Worm (Caenorhabditis elegans) whole organism, L4 larva: Measurements from ENCODE around the gene srh-148.

Experiments used
- D1046.2 ChIP-seq: fragments of 200-800 bp; sonication (Bioruptor generic); IDR thresholded peaks from 2 replicates; pipeline ENCODE4 v1.3.6; 2022; ENCODE audit warnings: missing genetic modification characterization, missing compliant biosample characterization
- F44E2.7 ChIP-seq: fragments of 200-800 bp; sonication (Bioruptor generic); IDR thresholded peaks from 2 replicates; pipeline ENCODE4 v2.1.2; 2022; ENCODE audit warnings: missing genetic modification characterization, missing compliant biosample characterization
- T20F7.1 ChIP-seq: fragments of 200-800 bp; sonication (Bioruptor generic); optimal IDR thresholded peaks from 2 replicates; lab custom pipeline; 2018; ENCODE audit warnings: mild to moderate bottlenecking, missing genetic modification characterization, missing compliant biosample characterization
- T26A8.4 ChIP-seq: fragments of 200-800 bp; sonication (Bioruptor generic); IDR thresholded peaks from 2 replicates; pipeline ENCODE4 v1.3.6; 2022; ENCODE audit warnings: missing genetic modification characterization, missing compliant biosample characterization
- Y105C5A.15 ChIP-seq: fragments of 200-800 bp; sonication (Bioruptor generic); IDR thresholded peaks from 2 replicates; pipeline ENCODE4 v1.3.6; 2022; ENCODE audit warnings: missing genetic modification characterization, missing compliant biosample characterization
- ZK337.2 ChIP-seq: fragments of 200-800 bp; sonication (Bioruptor generic); IDR thresholded peaks from 2 replicates; pipeline ENCODE4 v1.3.6; 2022; ENCODE audit warnings: missing genetic modification reagents, missing genetic modification characterization, missing compliant biosample characterization
- aly-2 ChIP-seq: sonication (generic microtip); optimal IDR thresholded peaks from 2 replicates; lab custom pipeline; 2018; ENCODE audit warnings: missing biosample characterization, missing genetic modification characterization
- ceh-62 ChIP-seq: sonication (generic microtip); optimal IDR thresholded peaks from 2 replicates; lab custom pipeline; 2017; ENCODE audit warnings: missing biosample characterization, missing genetic modification characterization
- daf-12 ChIP-seq: fragments of 150-350 bp; optimal IDR thresholded peaks from 2 replicates; lab custom pipeline; 2014; ENCODE audit warnings: missing biosample characterization, missing genetic modification reagents, missing genetic modification characterization
- daf-16 ChIP-seq, 3 experiments: sonication (generic microtip); optimal IDR thresholded peaks; 2 replicates each; lab custom pipeline; 2016 to 2017; ENCODE audit warnings: missing genetic modification characterization in 3 of 3, missing genetic modification reagents in 3 of 3, mild to moderate bottlenecking in 2 of 3, missing compliant biosample characterization in 2 of 3, missing biosample characterization in 1 of 3, moderate library complexity in 1 of 3
- daf-19 ChIP-seq: fragments of 200-800 bp; sonication (Bioruptor generic); conservative IDR thresholded peaks from 2 replicates; pipeline ENCODE4 v1.3.6; 2022; ENCODE audit warnings: missing genetic modification characterization, missing compliant biosample characterization
- dmd-6 ChIP-seq: fragments of 200-800 bp; sonication (Bioruptor generic); IDR thresholded peaks from 2 replicates; pipeline ENCODE4 v1.3.6; 2022; ENCODE audit warnings: missing genetic modification reagents, missing genetic modification characterization, missing compliant biosample characterization
- dmd-9 ChIP-seq: fragments of 200-800 bp; sonication (Bioruptor generic); IDR thresholded peaks from 2 replicates; pipeline ENCODE4 v1.3.6; 2022; ENCODE audit warnings: missing genetic modification reagents, missing genetic modification characterization, missing compliant biosample characterization
- duxl-1 ChIP-seq: sonication (generic microtip); optimal IDR thresholded peaks from 2 replicates; lab custom pipeline; 2016; ENCODE audit warnings: mild to moderate bottlenecking, missing genetic modification characterization, moderate library complexity, missing compliant biosample characterization; ENCODE audit not compliant: poor library complexity
- dve-1 ChIP-seq: sonication (generic microtip); optimal IDR thresholded peaks from 2 replicates; lab custom pipeline; 2017; ENCODE audit warnings: antibody characterized with exemption, mild to moderate bottlenecking, missing genetic modification characterization, missing compliant biosample characterization; ENCODE audit not compliant: insufficient read depth
- fos-1 ChIP-seq: fragments of 150-350 bp; optimal IDR thresholded peaks from 2 replicates; lab custom pipeline; 2014; ENCODE audit warnings: missing biosample characterization, missing genetic modification characterization
- hif-1 ChIP-seq, 2 experiments: sonication (generic microtip); optimal IDR thresholded peaks; 2 replicates each; lab custom pipeline; 2016 to 2017; ENCODE audit warnings: missing compliant biosample characterization in 2 of 2, missing genetic modification characterization in 2 of 2, missing genetic modification reagents in 2 of 2, missing genotype in 2 of 2, mild to moderate bottlenecking in 1 of 2
- hlh-11 ChIP-seq: fragments of 200-800 bp; sonication (Bioruptor generic); optimal IDR thresholded peaks from 2 replicates; lab custom pipeline; 2018; ENCODE audit warnings: mild to moderate bottlenecking, missing genetic modification characterization, missing compliant biosample characterization
- hlh-30 ChIP-seq: sonication (generic microtip); optimal IDR thresholded peaks from 2 replicates; lab custom pipeline; 2017; ENCODE audit warnings: antibody characterized with exemption, mild to moderate bottlenecking, missing genetic modification characterization, missing compliant biosample characterization; ENCODE audit not compliant: insufficient read depth
- hmg-1.1 ChIP-seq: fragments of 200-800 bp; sonication (Bioruptor generic); IDR thresholded peaks from 2 replicates; pipeline ENCODE4 v1.3.6; 2022; ENCODE audit warnings: missing genetic modification reagents, missing genetic modification characterization, missing compliant biosample characterization
- lin-1 ChIP-seq: fragments of 200-800 bp; sonication (Bioruptor generic); IDR thresholded peaks from 2 replicates; pipeline ENCODE4 v1.3.6; 2022; ENCODE audit warnings: missing genetic modification reagents, missing genetic modification characterization, missing compliant biosample characterization
- lir-3 ChIP-seq: sonication (generic microtip); optimal IDR thresholded peaks from 2 replicates; lab custom pipeline; 2016; ENCODE audit warnings: mild to moderate bottlenecking, missing genetic modification characterization, missing compliant biosample characterization
- mdl-1 ChIP-seq, 2 experiments: fragments of 150-350 bp in 1 of 2; sonication (generic microtip) in 1 of 2; optimal IDR thresholded peaks; 2 replicates each; lab custom pipeline; 2014 to 2017; ENCODE audit warnings: missing biosample characterization in 2 of 2, missing genetic modification characterization in 2 of 2
- mxl-3 ChIP-seq: fragments of 200-800 bp; sonication (Bioruptor generic); optimal IDR thresholded peaks from 2 replicates; lab custom pipeline; 2018; ENCODE audit warnings: mild to moderate bottlenecking, missing genetic modification characterization, missing compliant biosample characterization
- nhr-102 ChIP-seq: sonication (generic microtip); optimal IDR thresholded peaks from 2 replicates; lab custom pipeline; 2016; ENCODE audit warnings: mild to moderate bottlenecking, missing genetic modification characterization, moderate library complexity, missing compliant biosample characterization
- nhr-11 ChIP-seq: fragments of 150-350 bp; optimal IDR thresholded peaks from 2 replicates; lab custom pipeline; 2014; ENCODE audit warnings: missing biosample characterization, missing genetic modification characterization
- nhr-28 ChIP-seq: fragments of 150-350 bp; optimal IDR thresholded peaks from 2 replicates; lab custom pipeline; 2014; ENCODE audit warnings: missing biosample characterization, missing genetic modification characterization
- nhr-41 ChIP-seq: fragments of 200-800 bp; sonication (Bioruptor generic); IDR thresholded peaks from 2 replicates; pipeline ENCODE4 v1.3.6; 2022; ENCODE audit warnings: missing genetic modification reagents, missing genetic modification characterization, missing compliant biosample characterization
- nhr-48 ChIP-seq: sonication (generic microtip); optimal IDR thresholded peaks from 2 replicates; lab custom pipeline; 2016; ENCODE audit warnings: mild to moderate bottlenecking, missing genetic modification characterization, missing compliant biosample characterization
- nhr-6 ChIP-seq: fragments of 150-350 bp; optimal IDR thresholded peaks from 2 replicates; lab custom pipeline; 2014; ENCODE audit warnings: missing biosample characterization, missing genetic modification characterization
- nhr-77 ChIP-seq: fragments of 150-350 bp; optimal IDR thresholded peaks from 2 replicates; lab custom pipeline; 2014; ENCODE audit warnings: missing biosample characterization, missing genetic modification characterization
- pha-4 ChIP-seq, 2 experiments: fragments of 150-350 bp in 1 of 2; fragments of 200-800 bp in 1 of 2; sonication (Bioruptor generic) in 1 of 2; IDR thresholded peaks in 1 of 2; optimal IDR thresholded peaks in 1 of 2; 2 replicates each; pipeline versions ENCODE4 v1.3.6 to Lab custom; 2014 to 2022; ENCODE audit warnings: missing genetic modification characterization in 2 of 2, missing genetic modification reagents in 2 of 2, missing biosample characterization in 1 of 2, missing compliant biosample characterization in 1 of 2
- php-3 ChIP-seq: fragments of 200-800 bp; sonication (Bioruptor generic); IDR thresholded peaks from 2 replicates; pipeline ENCODE4 v1.3.6; 2022; ENCODE audit warnings: missing genetic modification reagents, missing genetic modification characterization, missing compliant biosample characterization
- pqm-1 ChIP-seq: sonication (generic microtip); optimal IDR thresholded peaks from 2 replicates; lab custom pipeline; 2017; ENCODE audit warnings: missing biosample characterization, missing genetic modification characterization
- spr-3 ChIP-seq: fragments of 200-800 bp; sonication (Bioruptor generic); optimal IDR thresholded peaks from 2 replicates; lab custom pipeline; 2018; ENCODE audit warnings: mild to moderate bottlenecking, missing genetic modification characterization, missing compliant biosample characterization
- tra-1 ChIP-seq: fragments of 200-800 bp; sonication (Bioruptor generic); IDR thresholded peaks from 2 replicates; pipeline ENCODE4 v1.3.6; 2022; ENCODE audit warnings: missing genetic modification reagents, missing genetic modification characterization, missing compliant biosample characterization
- zip-2 ChIP-seq: fragments of 150-350 bp; optimal IDR thresholded peaks from 2 replicates; lab custom pipeline; 2014; ENCODE audit warnings: missing biosample characterization, missing genetic modification characterization
- ztf-7 ChIP-seq: fragments of 150-350 bp; optimal IDR thresholded peaks from 2 replicates; lab custom pipeline; 2014; ENCODE audit warnings: missing biosample characterization, missing genetic modification characterization

Gene srh-148

DNA sequence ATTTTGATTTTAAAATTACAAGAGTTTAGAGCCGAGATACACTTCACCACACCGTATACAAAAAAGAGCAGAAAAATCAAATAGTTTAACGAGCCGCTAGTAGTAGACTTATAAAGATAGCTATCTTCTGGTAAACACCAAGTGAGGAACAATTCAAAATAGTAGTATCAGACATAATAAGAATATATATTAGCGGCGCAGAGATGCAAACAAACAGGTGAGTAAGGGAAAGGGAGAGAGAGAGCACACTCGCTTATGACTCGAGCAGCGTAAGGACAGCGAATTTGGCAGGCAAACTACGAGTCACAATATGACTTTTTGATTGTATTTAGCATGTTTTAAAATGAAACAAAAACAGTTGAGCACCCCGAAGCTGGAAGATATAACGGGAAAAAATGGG is 33.1 kb upstream of the srh-148 start:
- TF ChIP-seq dmd-9 (GFP tag; lab: Robert Waterston, UW) (no peak), nhr-6 (tag; lab: Kevin White, UChicago) (peak; percentile 25), hif-1 (tag; optimal IDR thresholded peaks at IDR 0.05; lab: Kevin White, UChicago) (no peak), mxl-3 (GFP tag; lab: Kevin White, UChicago) (no peak), F44E2.7 (GFP tag; lab: Robert Waterston, UW) (no peak), Y105C5A.15 (no peak), hlh-11 (peak; percentile 67), mdl-1 (tag; optimal IDR thresholded peaks at IDR 0.05; lab: Kevin White, UChicago) (no peak), lin-1 (GFP tag; lab: Robert Waterston, UW) (no peak), hmg-1.1 (no peak), nhr-77 (tag; lab: Kevin White, UChicago) (peak; percentile 24), ZK337.2 (GFP tag; lab: Robert Waterston, UW) (no peak), nhr-102 (no peak), nhr-41 (GFP tag; lab: Robert Waterston, UW) (no peak), lir-3 (tag; lab: Kevin White, UChicago) (no peak), daf-12 (tag; lab: Kevin White, UChicago) (no peak), php-3 (GFP tag; lab: Robert Waterston, UW) (0 out of 2 replicates have a peak, but pooled peaks have one; percentile 6), fos-1 (tag; lab: Kevin White, UChicago) (no peak), tra-1 (GFP tag; lab: Robert Waterston, UW) (no peak), daf-19 (no peak), pqm-1 (tag; lab: Kevin White, UChicago) (peak; percentile 70), zip-2 (tag; lab: Kevin White, UChicago) (no peak), T26A8.4 (GFP tag; lab: Robert Waterston, UW) (no peak), dve-1 (peak; percentile 59), daf-16 (GFP tag; optimal IDR thresholded peaks at IDR 0.05; lab: Kevin White, UChicago) (no peak), daf-16 (tag; optimal IDR thresholded peaks at IDR 0.05; lab: Kevin White, UChicago) (peak; percentile 89), nhr-48 (tag; lab: Kevin White, UChicago) (no peak), ceh-62 (tag; lab: Kevin White, UChicago) (no peak), hlh-30 (tag; lab: Kevin White, UChicago) (peak; percentile 28), pha-4 (GFP tag; IDR thresholded peaks at IDR 0.05; lab: Robert Waterston, UW) (no peak), pha-4 (tag; optimal IDR thresholded peaks at IDR 0.05; lab: Kevin White, UChicago) (peak; percentile 43), spr-3 (GFP tag; lab: Kevin White, UChicago) (no peak), dmd-6 (peak; percentile 61), duxl-1 (tag; lab: Kevin White, UChicago) (no peak), nhr-11 (tag; lab: Kevin White, UChicago) (no peak), ztf-7 (tag; lab: Kevin White, UChicago) (no peak), aly-2 (tag; lab: Kevin White, UChicago) (no peak), D1046.2 (GFP tag; lab: Robert Waterston, UW) (no peak), nhr-28 (peak; percentile 91)

DNA sequence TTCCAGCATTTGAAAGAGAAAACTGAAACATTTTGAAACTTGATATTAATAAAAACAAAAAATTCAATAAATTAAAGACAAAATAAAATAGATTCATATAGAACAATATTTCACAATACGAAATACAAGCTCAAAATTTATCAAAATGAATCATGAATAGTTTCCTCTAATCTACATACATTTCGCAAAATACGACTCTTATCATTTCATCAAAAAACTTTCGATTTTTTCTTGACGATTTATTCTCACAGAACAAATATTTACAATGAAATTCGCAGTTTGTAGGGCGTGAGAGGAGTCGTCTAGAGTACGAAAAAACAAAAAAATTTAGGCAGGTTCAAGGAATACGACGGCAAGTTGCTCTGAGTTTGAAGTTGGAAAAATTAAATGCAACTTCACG is 31.9 kb upstream of the srh-148 start:
- TF ChIP-seq dmd-6 (peak; percentile 35; the same call in 1 of the 2 replicates), hlh-30 (tag; lab: Kevin White, UChicago) (no peak), nhr-28 (peak; percentile 60), T20F7.1 (GFP tag; lab: Kevin White, UChicago) (no peak), daf-16 (GFP tag; optimal IDR thresholded peaks at IDR 0.05; lab: Kevin White, UChicago) (no peak), daf-16 (tag; optimal IDR thresholded peaks at IDR 0.05; lab: Kevin White, UChicago) (peak; percentile 78), hlh-11 (peak; percentile 18)
- TF ChIP-seq, all 104 proteins: peak for 4
